Fruit fly (Drosophila melanogaster) whole organism, embryonic: Measurements from ENCODE around the gene Spn38F.

ENCODE experiments used
- ATbp ChIP-seq: fragments of 200-800 bp; sonication (Bioruptor generic); optimal IDR thresholded peaks from 2 replicates; lab custom pipeline; 2017; ENCODE audit warnings: missing biosample characterization, mild to moderate bottlenecking, missing genetic modification characterization, missing genetic modification reagents
- Adf1 ChIP-seq: fragments of 200-800 bp; sonication (Bioruptor generic); IDR thresholded peaks from 2 replicates; pipeline ENCODE4 v1.3.6; 2022; ENCODE audit warnings: missing biosample characterization, missing genetic modification characterization
- Antp ChIP-seq: fragments of 200-800 bp; sonication (Bioruptor generic); optimal IDR thresholded peaks from 3 replicates; lab custom pipeline; 2016; ENCODE audit warnings: missing biosample characterization, missing genetic modification characterization
- Bgb ChIP-seq: fragments of 200-800 bp; sonication (Bioruptor generic); IDR thresholded peaks from 2 replicates; pipeline ENCODE4 v1.3.6; 2022; ENCODE audit warnings: missing biosample characterization, missing genetic modification characterization; ENCODE audit not compliant: partially characterized antibody
- CG10462 ChIP-seq: fragments of 200-800 bp; sonication (Bioruptor generic); optimal IDR thresholded peaks from 2 replicates; lab custom pipeline; 2016; ENCODE audit warnings: missing biosample characterization, missing genetic modification characterization
- CG10654 ChIP-seq: fragments of 200-800 bp; sonication (Bioruptor generic); optimal IDR thresholded peaks from 2 replicates; lab custom pipeline; 2016; ENCODE audit warnings: missing biosample characterization, missing genetic modification characterization
- CG11504 ChIP-seq: fragments of 200-800 bp; sonication (Bioruptor generic); optimal IDR thresholded peaks from 3 replicates; lab custom pipeline; 2019; ENCODE audit warnings: missing biosample characterization, mild to moderate bottlenecking, missing genetic modification characterization, moderate library complexity
- CG12236 ChIP-seq: fragments of 200-800 bp; sonication (Bioruptor generic); optimal IDR thresholded peaks from 2 replicates; lab custom pipeline; 2016; ENCODE audit warnings: missing biosample characterization, missing genetic modification characterization
- CG14014 ChIP-seq: fragments of 200-800 bp; sonication (Bioruptor generic); IDR thresholded peaks from 2 replicates; pipeline ENCODE4 v1.3.6; 2022; ENCODE audit warnings: missing biosample characterization, missing genetic modification characterization
- CG14667 ChIP-seq: fragments of 200-800 bp; sonication (Bioruptor generic); IDR thresholded peaks from 2 replicates; pipeline ENCODE4 v1.3.6; 2022; ENCODE audit warnings: missing biosample characterization, missing genetic modification characterization
- CG15269 ChIP-seq: fragments of 200-800 bp; sonication (Bioruptor generic); optimal IDR thresholded peaks from 2 replicates; lab custom pipeline; 2018; ENCODE audit warnings: missing biosample characterization, mild to moderate bottlenecking, missing genetic modification characterization, moderate library complexity
- CG1602 ChIP-seq: fragments of 200-800 bp; sonication (Bioruptor generic); optimal IDR thresholded peaks from 3 replicates; lab custom pipeline; 2016; ENCODE audit warnings: missing biosample characterization, missing genetic modification characterization
- CG3163 ChIP-seq: fragments of 200-800 bp; sonication (Bioruptor generic); optimal IDR thresholded peaks from 3 replicates; lab custom pipeline; 2016; ENCODE audit warnings: missing biosample characterization, missing genetic modification characterization
- CG3407 ChIP-seq: fragments of 200-800 bp; sonication (Bioruptor generic); optimal IDR thresholded peaks from 2 replicates; lab custom pipeline; 2018; ENCODE audit warnings: missing biosample characterization, mild to moderate bottlenecking, missing genetic modification characterization
- CG34376 ChIP-seq: fragments of 200-800 bp; sonication (Bioruptor generic); optimal IDR thresholded peaks from 2 replicates; lab custom pipeline; 2018; ENCODE audit warnings: missing biosample characterization, mild to moderate bottlenecking, missing genetic modification characterization
- CG4328 ChIP-seq: fragments of 200-800 bp; sonication (Bioruptor generic); optimal IDR thresholded peaks from 3 replicates; lab custom pipeline; 2017; ENCODE audit warnings: missing biosample characterization, missing genetic modification reagents, missing genetic modification characterization
- CG4404 ChIP-seq: fragments of 200-800 bp; sonication (Bioruptor generic); IDR thresholded peaks from 2 replicates; pipeline ENCODE4 v1.3.6; 2022; ENCODE audit warnings: missing biosample characterization, missing genetic modification characterization
- CG4707 ChIP-seq: fragments of 200-800 bp; sonication (Bioruptor generic); optimal IDR thresholded peaks from 2 replicates; lab custom pipeline; 2018; ENCODE audit warnings: missing biosample characterization, mild to moderate bottlenecking, missing genetic modification characterization, moderate library complexity
- CG8944 ChIP-seq: fragments of 200-800 bp; sonication (Bioruptor generic); optimal IDR thresholded peaks from 3 replicates; lab custom pipeline; 2016; ENCODE audit warnings: missing biosample characterization, missing genetic modification characterization
- CG9609 ChIP-seq: fragments of 200-800 bp; sonication (Bioruptor generic); optimal IDR thresholded peaks from 3 replicates; lab custom pipeline; 2016; ENCODE audit warnings: missing biosample characterization, missing genetic modification characterization
- CG9932 ChIP-seq: fragments of 200-800 bp; sonication (Bioruptor generic); IDR thresholded peaks from 2 replicates; pipeline ENCODE4 v1.3.6; 2022; ENCODE audit warnings: missing biosample characterization, missing genetic modification characterization
- CkIIα-i1 ChIP-seq: fragments of 200-800 bp; sonication (Bioruptor generic); IDR thresholded peaks from 2 replicates; pipeline ENCODE4 v1.3.6; 2022; ENCODE audit warnings: missing biosample characterization, missing genetic modification characterization
- Deaf1 ChIP-seq: fragments of 200-800 bp; optimal IDR thresholded peaks from 3 replicates; lab custom pipeline; 2019; ENCODE audit warnings: missing biosample characterization, mild to moderate bottlenecking, missing genetic modification characterization, moderate library complexity
- Dll ChIP-seq: fragments of 200-800 bp; sonication (Bioruptor generic); IDR thresholded peaks from 4 replicates; pipeline ENCODE4 v1.3.6; 2022; ENCODE audit warnings: missing biosample characterization, missing genetic modification characterization; ENCODE audit not compliant: partially characterized antibody
- Doc2 ChIP-seq: fragments of 200-800 bp; sonication (Bioruptor generic); IDR thresholded peaks from 2 replicates; pipeline ENCODE4 v1.3.6; 2022; ENCODE audit warnings: missing biosample characterization, missing genetic modification characterization
- Drgx ChIP-seq: fragments of 200-800 bp; sonication (Bioruptor generic); IDR thresholded peaks from 2 replicates; pipeline ENCODE4 v1.3.6; 2022; ENCODE audit warnings: missing biosample characterization, missing genetic modification characterization
- ERR ChIP-seq: fragments of 200-800 bp; sonication (Bioruptor generic); optimal IDR thresholded peaks from 2 replicates; lab custom pipeline; 2016; ENCODE audit warnings: missing biosample characterization, missing genetic modification characterization
- Ets65A ChIP-seq: fragments of 200-800 bp; sonication (Bioruptor generic); peaks from one replicate; lab custom pipeline; 2016; ENCODE audit warnings: missing biosample characterization, missing genetic modification characterization
- Hr3 ChIP-seq: fragments of 200-800 bp; sonication (Bioruptor generic); optimal IDR thresholded peaks from 3 replicates; lab custom pipeline; 2016; ENCODE audit warnings: missing biosample characterization, missing genetic modification characterization
- Lim3 ChIP-seq: fragments of 200-800 bp; sonication (Bioruptor generic); IDR thresholded peaks from 2 replicates; pipeline ENCODE4 v1.3.6; 2022; ENCODE audit warnings: missing biosample characterization, missing genetic modification characterization
- MBD-R2 ChIP-seq: fragments of 200-800 bp; sonication (Bioruptor generic); IDR thresholded peaks from 2 replicates; pipeline ENCODE4 v1.3.6; 2022; ENCODE audit warnings: missing biosample characterization, missing genetic modification characterization
- Med ChIP-seq: fragments of 200-800 bp; sonication (Bioruptor generic); peaks from one replicate; lab custom pipeline; 2016; ENCODE audit warnings: missing biosample characterization, missing genetic modification characterization, mild to moderate bottlenecking, inconsistent platforms, moderate library complexity
- Mes4 ChIP-seq: fragments of 200-800 bp; sonication (Bioruptor generic); optimal IDR thresholded peaks from 2 replicates; lab custom pipeline; 2016; ENCODE audit warnings: missing biosample characterization, missing genetic modification characterization
- Nf-YC ChIP-seq: fragments of 200-800 bp; optimal IDR thresholded peaks from 3 replicates; lab custom pipeline; 2019; ENCODE audit warnings: missing biosample characterization, mild to moderate bottlenecking, missing genetic modification characterization, moderate library complexity
- Ptx1 ChIP-seq: fragments of 200-800 bp; sonication (Bioruptor generic); IDR thresholded peaks from 2 replicates; pipeline ENCODE4 v1.3.6; 2022; ENCODE audit warnings: missing biosample characterization, missing genetic modification characterization
- bsh ChIP-seq, 2 experiments: fragments of 200-800 bp; sonication (Bioruptor generic); optimal IDR thresholded peaks; 2 replicates each; lab custom pipeline; 2017 to 2018; ENCODE audit warnings: mild to moderate bottlenecking in 2 of 2, missing biosample characterization in 2 of 2, missing genetic modification characterization in 2 of 2, moderate library complexity in 1 of 2
- cad ChIP-seq: fragments of >200 bp; optimal IDR thresholded peaks from 2 replicates; lab custom pipeline; 2017; ENCODE audit warnings: missing biosample characterization, missing genetic modification characterization
- chm ChIP-seq: fragments of 200-800 bp; sonication (Bioruptor generic); IDR thresholded peaks from 2 replicates; pipeline ENCODE4 v1.3.6; 2022; ENCODE audit warnings: missing biosample characterization, missing genetic modification characterization
- danr ChIP-seq: fragments of 200-800 bp; sonication (Bioruptor generic); IDR thresholded peaks from 2 replicates; pipeline ENCODE4 v1.3.6; 2022; ENCODE audit warnings: missing biosample characterization, missing genetic modification characterization
- ems ChIP-seq: fragments of 200-800 bp; sonication (Bioruptor generic); optimal IDR thresholded peaks from 3 replicates; lab custom pipeline; 2016; ENCODE audit warnings: missing biosample characterization, missing genetic modification characterization
- eve ChIP-seq, 2 experiments: fragments of >200 bp; optimal IDR thresholded peaks; 2 replicates each; lab custom pipeline; 2017; ENCODE audit warnings: missing biosample characterization in 2 of 2, missing genetic modification characterization in 2 of 2
- gcm ChIP-seq: fragments of 200-800 bp; sonication (Bioruptor generic); optimal IDR thresholded peaks from 2 replicates; lab custom pipeline; 2019; ENCODE audit warnings: missing biosample characterization, mild to moderate bottlenecking, missing genetic modification characterization, moderate library complexity
- insv ChIP-seq, 2 experiments: fragments of 200-800 bp; sonication (Bioruptor generic); optimal IDR thresholded peaks; 3 replicates each; lab custom pipeline; 2016 to 2018; ENCODE audit warnings: missing biosample characterization in 2 of 2, missing genetic modification characterization in 2 of 2
- sr ChIP-seq: fragments of 200-800 bp; sonication (Bioruptor generic); IDR thresholded peaks from 3 replicates; pipeline ENCODE4 v1.3.6; 2022; ENCODE audit warnings: missing biosample characterization, missing genetic modification characterization
- wdn ChIP-seq: fragments of 200-800 bp; sonication (Bioruptor generic); IDR thresholded peaks from 2 replicates; pipeline ENCODE4 v1.3.6; 2022; ENCODE audit warnings: missing biosample characterization, missing genetic modification characterization
- wek ChIP-seq: fragments of 200-800 bp; sonication (Bioruptor generic); optimal IDR thresholded peaks from 3 replicates; lab custom pipeline; 2018; ENCODE audit warnings: missing biosample characterization, mild to moderate bottlenecking, missing genetic modification characterization, moderate library complexity
- wor ChIP-seq: fragments of 200-800 bp; sonication (Bioruptor generic); IDR thresholded peaks from 2 replicates; pipeline ENCODE4 v1.3.6; 2022; ENCODE audit warnings: missing biosample characterization, missing genetic modification characterization

The Spn38F gene

dm6 chr2L:20858371-20859340, 20.9 kb upstream of the Spn38F start, which contains the start of gene bero (continued):
- no peak for TF ChIP-seq CG8944 (GFP tag; lab: Kevin White, UChicago)
- TF ChIP-seq CG12236 = no peak
- TF ChIP-seq Dll (GFP tag; lab: Robert Waterston, UW) = no peak
- peak; percentile 3 for TF ChIP-seq CG15269 (tag; lab: Kevin White, UChicago)
- no peak for TF ChIP-seq ERR (GFP tag; lab: Kevin White, UChicago)
- no peak for TF ChIP-seq Hr3 (GFP tag; lab: Kevin White, UChicago)
- peak in 1 of 2 experiments; percentile 76 for TF ChIP-seq eve (GFP tag; optimal IDR thresholded peaks at IDR 0.05; lab: Kevin White, UChicago)
- no peak for TF ChIP-seq danr (GFP tag; lab: Robert Waterston, UW)
- peak; percentile 56; the same call in 1 of the 2 replicates for TF ChIP-seq chm
- TF ChIP-seq CG34376 (GFP tag; lab: Kevin White, UChicago) = peak; percentile 21
- no peak for TF ChIP-seq ems (GFP tag; lab: Kevin White, UChicago)
- peak in 1 of 2 experiments; percentile 79 for TF ChIP-seq insv (GFP tag; optimal IDR thresholded peaks at IDR 0.05; lab: Kevin White, UChicago)
- no peak for TF ChIP-seq CG1602
- no peak for TF ChIP-seq CG10654 (GFP tag; lab: Kevin White, UChicago)
- TF ChIP-seq Bgb (GFP tag; lab: Robert Waterston, UW) = peak; percentile 30; the same call in 1 of the 2 replicates
- TF ChIP-seq CG4328 (GFP tag; lab: Kevin White, UChicago) = no peak
- no peak for TF ChIP-seq wdn (GFP tag; lab: Robert Waterston, UW)

DNA sequence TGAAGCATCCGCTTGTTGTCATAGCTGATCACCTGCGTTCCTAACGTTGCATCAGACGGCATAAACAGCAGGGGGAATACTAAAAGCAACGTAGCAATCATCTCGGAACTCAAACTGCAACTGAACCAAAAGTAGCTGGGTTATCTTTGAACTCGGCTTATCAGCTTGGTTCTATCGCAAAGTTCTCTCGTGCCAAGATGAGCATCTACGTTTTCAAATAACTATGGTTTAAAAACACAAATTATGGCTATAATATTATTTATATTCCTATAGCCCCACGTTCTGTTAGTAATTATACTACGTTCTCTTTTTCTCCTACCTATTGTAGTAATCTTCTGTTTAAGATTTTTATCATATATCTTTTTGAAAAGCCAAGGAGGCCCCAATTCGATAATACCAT, 20.0 kb upstream of the Spn38F start, which contains the start of gene CG14400:
Gene CG14400, minus strand, starts transcription at position 101 of the 400 bp plus-strand sequence.
- no peak for TF ChIP-seq Nf-YC
- no peak for TF ChIP-seq CG14667 (GFP tag; lab: Robert Waterston, UW)
- TF ChIP-seq CkIIα-i1 = no peak
- no peak for TF ChIP-seq MBD-R2
- TF ChIP-seq Mes4 (GFP tag; lab: Kevin White, UChicago) = no peak

- TF ChIP-seq CG4404 (GFP tag; lab: Robert Waterston, UW) = no peak
- no peak for TF ChIP-seq Hr3 (GFP tag; lab: Kevin White, UChicago)
- TF ChIP-seq Doc2 (GFP tag; lab: Robert Waterston, UW) = no peak
- no peak for TF ChIP-seq sr (GFP tag; lab: Robert Waterston, UW)
- TF ChIP-seq Med (GFP tag; lab: Kevin White, UChicago) = peak; percentile 44
- TF ChIP-seq Ets65A (GFP tag; lab: Kevin White, UChicago) = peak; percentile 52
- TF ChIP-seq cad (GFP tag; lab: Kevin White, UChicago) = no peak
- peak; percentile 41 for TF ChIP-seq CG3407 (GFP tag; lab: Kevin White, UChicago)
- peak; percentile 17 for TF ChIP-seq CG4707
- peak; percentile 77 for TF ChIP-seq ATbp (GFP tag; lab: Kevin White, UChicago)
- TF ChIP-seq CG9609 (GFP tag; lab: Kevin White, UChicago) = no peak
- TF ChIP-seq Adf1 (GFP tag; lab: Robert Waterston, UW) = peak; percentile 28; the same call in 1 of the 2 replicates
- TF ChIP-seq Deaf1 (tag; lab: Kevin White, UChicago) = peak; percentile 56
- peak; percentile 41 for TF ChIP-seq CG11504 (tag; lab: Kevin White, UChicago)
- peak; percentile 1 for TF ChIP-seq wek (GFP tag; lab: Kevin White, UChicago)
- no peak for TF ChIP-seq CG3163 (GFP tag; lab: Kevin White, UChicago)
- TF ChIP-seq Drgx (GFP tag; lab: Robert Waterston, UW) = no peak
- no peak for TF ChIP-seq Antp
- peak; percentile 12 for TF ChIP-seq gcm (GFP tag; lab: Kevin White, UChicago)
- no peak for TF ChIP-seq CG10462 (GFP tag; lab: Kevin White, UChicago)
- TF ChIP-seq Ptx1 = 0 out of 2 replicates have a peak, but pooled peaks have one; percentile 8
- TF ChIP-seq wor (GFP tag; lab: Robert Waterston, UW) = no peak
- no peak for TF ChIP-seq Lim3
- no peak for TF ChIP-seq CG14014
- peak in 1 of 2 experiments; percentile 33 for TF ChIP-seq bsh (GFP tag; optimal IDR thresholded peaks at IDR 0.05; lab: Kevin White, UChicago)
- peak; percentile 29; the same call in 1 of the 2 replicates for TF ChIP-seq CG9932
Observed at dm6 chr2L:20852092-20852628, 14.4 kb upstream of the Spn38F start, which contains the start of gene twit. twit (plus strand) TSS chr2L:20852578.
